Fruit fly (Drosophila melanogaster) whole organism, prepupa: ENCODE measurements around the gene Obp85a.
A peak's percentile ranks its signal among the peaks of the same experiment; 100 is the strongest.

Source experiments
- CG10631 ChIP-seq: fragments of 200-800 bp; sonication (Bioruptor generic); optimal IDR thresholded peaks from 2 replicates; lab custom pipeline; 2016; ENCODE audit warnings: missing biosample characterization, missing genetic modification characterization
- CG10669 ChIP-seq: fragments of 200-800 bp; sonication (Bioruptor generic); optimal IDR thresholded peaks from 3 replicates; lab custom pipeline; 2018; ENCODE audit warnings: missing biosample characterization, mild to moderate bottlenecking, missing genetic modification characterization, moderate library complexity
- CG11762 ChIP-seq: fragments of 200-800 bp; sonication (Bioruptor generic); optimal IDR thresholded peaks from 3 replicates; lab custom pipeline; 2016; ENCODE audit warnings: missing biosample characterization, missing genetic modification characterization; ENCODE audit not compliant: insufficient read depth
- CG11902 ChIP-seq: fragments of 200-800 bp; sonication (Bioruptor generic); optimal IDR thresholded peaks from 3 replicates; lab custom pipeline; 2016; ENCODE audit warnings: missing biosample characterization, missing genetic modification characterization
- CG16779 ChIP-seq: fragments of 200-800 bp; sonication (Bioruptor generic); optimal IDR thresholded peaks from 3 replicates; lab custom pipeline; 2017; ENCODE audit warnings: missing biosample characterization, mild to moderate bottlenecking, missing genetic modification characterization
- CG3032 ChIP-seq: fragments of 200-800 bp; optimal IDR thresholded peaks from 2 replicates; lab custom pipeline; 2019; ENCODE audit warnings: missing biosample characterization, mild to moderate bottlenecking, missing genetic modification characterization, moderate library complexity
- CG31627 ChIP-seq: fragments of 200-800 bp; sonication (Bioruptor generic); optimal IDR thresholded peaks from 3 replicates; lab custom pipeline; 2016; ENCODE audit warnings: missing biosample characterization, missing genetic modification characterization
- CG32006 ChIP-seq: fragments of 200-800 bp; sonication (Bioruptor generic); optimal IDR thresholded peaks from 3 replicates; lab custom pipeline; 2017; ENCODE audit warnings: missing biosample characterization, mild to moderate bottlenecking, missing genetic modification characterization
- CG34406 ChIP-seq: fragments of 200-800 bp; sonication (Bioruptor generic); optimal IDR thresholded peaks from 3 replicates; lab custom pipeline; 2016; ENCODE audit warnings: missing biosample characterization, missing genetic modification characterization
- CG4318 ChIP-seq: fragments of 200-800 bp; sonication (Bioruptor generic); optimal IDR thresholded peaks from 3 replicates; lab custom pipeline; 2017; ENCODE audit warnings: missing biosample characterization, mild to moderate bottlenecking, missing genetic modification characterization
- CG6163 ChIP-seq: fragments of 200-800 bp; sonication (Bioruptor generic); IDR thresholded peaks from 3 replicates; pipeline ENCODE4 v1.3.6; 2022; ENCODE audit warnings: missing biosample characterization, missing genetic modification characterization
- CG6854 ChIP-seq: fragments of 200-800 bp; sonication (Bioruptor generic); optimal IDR thresholded peaks from 2 replicates; lab custom pipeline; 2017; ENCODE audit warnings: missing biosample characterization, mild to moderate bottlenecking, missing genetic modification characterization
- CG8319 ChIP-seq: fragments of 200-800 bp; sonication (Bioruptor generic); optimal IDR thresholded peaks from 3 replicates; lab custom pipeline; 2016; ENCODE audit warnings: missing biosample characterization, missing genetic modification characterization
- CG8632 ChIP-seq: fragments of 200-800 bp; sonication (Bioruptor generic); optimal IDR thresholded peaks from 3 replicates; lab custom pipeline; 2016; ENCODE audit warnings: missing biosample characterization, missing genetic modification characterization
- Eip75B ChIP-seq: fragments of 200-800 bp; sonication (Bioruptor generic); optimal IDR thresholded peaks from 3 replicates; lab custom pipeline; 2016; ENCODE audit warnings: missing biosample characterization, missing genetic modification characterization
- Eip78C ChIP-seq: fragments of 200-800 bp; sonication (Bioruptor generic); peaks from one replicate; lab custom pipeline; 2016; ENCODE audit warnings: missing biosample characterization, missing genetic modification characterization
- Eip93F ChIP-seq: fragments of 200-800 bp; sonication (Bioruptor generic); optimal IDR thresholded peaks from 2 replicates; lab custom pipeline; 2016; ENCODE audit warnings: missing biosample characterization, mild to moderate bottlenecking, missing genetic modification characterization
- Ets21C ChIP-seq: fragments of 200-800 bp; sonication (Bioruptor generic); optimal IDR thresholded peaks from 3 replicates; lab custom pipeline; 2016; ENCODE audit warnings: missing biosample characterization, missing genetic modification characterization
- Hr39 ChIP-seq: fragments of 200-800 bp; sonication (Bioruptor generic); optimal IDR thresholded peaks from 2 replicates; lab custom pipeline; 2016; ENCODE audit warnings: missing biosample characterization, missing genetic modification characterization
- Met ChIP-seq: fragments of 200-800 bp; sonication (Bioruptor generic); optimal IDR thresholded peaks from 3 replicates; lab custom pipeline; 2016; ENCODE audit warnings: missing biosample characterization, missing genetic modification characterization
- OdsH ChIP-seq: fragments of 200-800 bp; sonication (Bioruptor generic); optimal IDR thresholded peaks from 3 replicates; lab custom pipeline; 2016; ENCODE audit warnings: missing biosample characterization, missing genetic modification characterization
- Smox ChIP-seq: fragments of 200-800 bp; sonication (Bioruptor generic); optimal IDR thresholded peaks from 3 replicates; lab custom pipeline; 2016; ENCODE audit warnings: missing biosample characterization, missing genetic modification characterization
- achi ChIP-seq: fragments of 200-800 bp; sonication (Bioruptor generic); optimal IDR thresholded peaks from 3 replicates; lab custom pipeline; 2016; ENCODE audit warnings: missing biosample characterization, missing genetic modification characterization
- acj6 ChIP-seq: fragments of 200-800 bp; sonication (Bioruptor generic); optimal IDR thresholded peaks from 3 replicates; lab custom pipeline; 2016; ENCODE audit warnings: missing biosample characterization, missing genetic modification characterization
- dac ChIP-seq: fragments of 200-800 bp; sonication (Bioruptor generic); optimal IDR thresholded peaks from 2 replicates; lab custom pipeline; 2017; ENCODE audit warnings: missing biosample characterization, mild to moderate bottlenecking, missing genetic modification characterization
- dsx ChIP-seq: fragments of 200-800 bp; optimal IDR thresholded peaks from 3 replicates; lab custom pipeline; 2019; ENCODE audit warnings: missing biosample characterization, mild to moderate bottlenecking, missing genetic modification characterization, moderate library complexity; ENCODE audit not compliant: poor library complexity, severe bottlenecking
- eg ChIP-seq: fragments of 200-800 bp; sonication (Bioruptor generic); IDR thresholded peaks from 3 replicates; pipeline ENCODE4 v1.3.6; 2022; ENCODE audit warnings: missing biosample characterization, missing genetic modification characterization
- esn ChIP-seq: fragments of 200-800 bp; sonication (Bioruptor generic); optimal IDR thresholded peaks from 2 replicates; lab custom pipeline; 2016; ENCODE audit warnings: missing biosample characterization, mild to moderate bottlenecking, missing genetic modification characterization, moderate library complexity
- fd59A ChIP-seq: fragments of 200-800 bp; sonication (Bioruptor generic); optimal IDR thresholded peaks from 2 replicates; lab custom pipeline; 2017; ENCODE audit warnings: missing biosample characterization, mild to moderate bottlenecking, missing genetic modification characterization, missing genetic modification reagents
- fd85E ChIP-seq: fragments of 200-800 bp; sonication (Bioruptor generic); optimal IDR thresholded peaks from 3 replicates; lab custom pipeline; 2016; ENCODE audit warnings: missing biosample characterization, missing genetic modification characterization
- fkh ChIP-seq: fragments of 200-800 bp; sonication (Bioruptor generic); optimal IDR thresholded peaks from 3 replicates; lab custom pipeline; 2017; ENCODE audit warnings: missing biosample characterization, mild to moderate bottlenecking, missing genetic modification characterization, moderate library complexity
- net ChIP-seq: fragments of 200-800 bp; sonication (Bioruptor generic); optimal IDR thresholded peaks from 3 replicates; lab custom pipeline; 2016; ENCODE audit warnings: missing biosample characterization, missing genetic modification characterization
- spab ChIP-seq: fragments of 200-800 bp; sonication (Bioruptor generic); optimal IDR thresholded peaks from 2 replicates; lab custom pipeline; 2017; ENCODE audit warnings: missing biosample characterization, mild to moderate bottlenecking, missing genetic modification characterization, missing genetic modification reagents
- svp ChIP-seq: fragments of 200-800 bp; sonication (Bioruptor generic); peaks from one replicate; lab custom pipeline; 2016; ENCODE audit warnings: missing biosample characterization, missing genetic modification characterization
- topi ChIP-seq: fragments of 200-800 bp; sonication (Bioruptor generic); optimal IDR thresholded peaks from 3 replicates; lab custom pipeline; 2016; ENCODE audit warnings: missing biosample characterization, missing genetic modification characterization
- vri ChIP-seq: fragments of 200-800 bp; sonication (Bioruptor generic); optimal IDR thresholded peaks from 3 replicates; lab custom pipeline; 2016; ENCODE audit warnings: missing biosample characterization, mild to moderate bottlenecking, missing genetic modification characterization

Gene Obp85a

DNA sequence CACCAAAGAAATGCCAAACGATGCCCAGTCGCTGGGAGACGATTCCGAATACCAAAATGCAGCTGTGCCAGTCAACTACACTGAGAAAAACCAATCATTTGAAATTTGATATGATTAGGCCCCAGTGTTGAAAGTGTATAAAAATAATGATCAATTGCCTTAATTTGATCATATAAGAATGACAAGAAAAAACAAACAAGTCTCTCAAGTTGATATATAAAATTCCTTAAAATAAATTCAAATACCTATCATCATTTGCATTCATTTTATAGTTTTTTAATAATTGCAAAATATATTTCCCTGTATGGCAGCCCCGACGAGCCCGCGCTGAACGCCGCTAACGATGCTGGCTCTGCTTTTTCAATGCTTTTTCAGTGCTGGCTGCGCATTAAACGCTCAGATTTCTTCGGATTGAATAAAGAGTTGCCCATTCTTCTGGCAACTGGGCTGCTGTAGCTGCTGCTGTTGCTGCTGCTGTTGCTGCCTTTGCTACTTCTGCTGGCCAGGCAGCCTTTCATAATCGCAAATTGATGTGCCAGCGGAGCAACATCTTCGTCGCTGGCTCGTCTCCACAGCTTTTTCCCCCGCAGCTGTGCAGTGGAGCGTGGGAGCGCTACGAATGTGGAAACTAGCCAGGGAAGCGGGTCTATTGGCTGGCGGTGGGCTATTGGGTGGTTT is 49.5 kb upstream of the Obp85a start (continued):
- TF ChIP-seq CG4318 (GFP tag; lab: Kevin White, UChicago) (peak; percentile 76), CG31627 (peak; percentile 56), Smox (GFP tag; lab: Kevin White, UChicago) (peak; percentile 46), svp (GFP tag; lab: Kevin White, UChicago) (peak; percentile 84), Eip93F (no peak), CG6163 (GFP tag; lab: Robert Waterston, UW) (peak; percentile 48), Met (peak; percentile 62), CG10669 (GFP tag; lab: Kevin White, UChicago) (peak; percentile 26), Eip75B (peak; percentile 58), spab (GFP tag; lab: Kevin White, UChicago) (peak; percentile 43), CG11902 (peak; percentile 26), CG8319 (GFP tag; lab: Kevin White, UChicago) (peak; percentile 16), CG10631 (GFP tag; lab: Kevin White, UChicago) (peak; percentile 69), fd85E (GFP tag; lab: Kevin White, UChicago) (no peak), CG16779 (tag; lab: Kevin White, UChicago) (peak; percentile 15)

dm6 chr3R:8467819-8468421 is 47.5 kb upstream of the Obp85a start:
- no peak for TF ChIP-seq fkh
- TF ChIP-seq OdsH (GFP tag; lab: Kevin White, UChicago) = no peak
- no peak for TF ChIP-seq CG6854 (GFP tag; lab: Kevin White, UChicago)

dm6 chr3R:8463904-8464303 is 43.5 kb upstream of the Obp85a start:
- no peak for TF ChIP-seq topi
- TF ChIP-seq dac (GFP tag; lab: Kevin White, UChicago) = no peak
- no peak for TF ChIP-seq Ets21C (GFP tag; lab: Kevin White, UChicago)
- no peak for TF ChIP-seq CG34406 (GFP tag; lab: Kevin White, UChicago)
- no peak for TF ChIP-seq Eip93F
- no peak for TF ChIP-seq achi (GFP tag; lab: Kevin White, UChicago)
- no peak for TF ChIP-seq net (GFP tag; lab: Kevin White, UChicago)
- no peak for TF ChIP-seq acj6 (GFP tag; lab: Kevin White, UChicago)
- TF ChIP-seq Hr39 = no peak
- no peak for TF ChIP-seq OdsH (GFP tag; lab: Kevin White, UChicago)
- TF ChIP-seq CG6163 (GFP tag; lab: Robert Waterston, UW) = no peak

DNA sequence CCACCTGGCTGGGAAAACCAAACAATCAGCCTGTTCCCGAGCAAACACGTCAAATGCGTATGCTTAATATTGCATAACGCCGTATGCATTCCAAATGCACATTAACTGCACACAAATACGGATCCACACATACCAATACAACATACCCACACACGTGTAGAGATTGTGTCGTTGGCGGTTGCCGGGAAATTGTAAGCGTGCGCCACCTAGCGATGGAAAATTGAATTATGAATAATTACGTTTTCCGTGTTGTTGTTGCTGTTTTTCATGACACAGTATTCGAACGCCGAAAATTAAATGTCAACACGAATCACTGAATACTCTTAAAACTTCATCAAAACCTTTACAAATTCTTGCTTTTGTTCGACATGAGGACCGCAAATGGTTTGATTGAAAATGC is 36.1 kb upstream of the Obp85a start:
- TF ChIP-seq net (GFP tag; lab: Kevin White, UChicago) = no peak
- TF ChIP-seq CG8632 (GFP tag; lab: Kevin White, UChicago) = no peak
- TF ChIP-seq Eip78C (GFP tag; lab: Kevin White, UChicago) = no peak
- no peak for TF ChIP-seq vri (GFP tag; lab: Kevin White, UChicago)
- no peak for TF ChIP-seq CG10669 (GFP tag; lab: Kevin White, UChicago)
- no peak for TF ChIP-seq fd59A (GFP tag; lab: Kevin White, UChicago)
- TF ChIP-seq CG3032 (tag; lab: Kevin White, UChicago) = no peak
- TF ChIP-seq eg (GFP tag; lab: Robert Waterston, UW) = no peak
- no peak for TF ChIP-seq CG11902
- no peak for TF ChIP-seq CG32006 (GFP tag; lab: Kevin White, UChicago)
- TF ChIP-seq CG34406 (GFP tag; lab: Kevin White, UChicago) = no peak
- TF ChIP-seq, all 60 proteins: peak for 0

DNA sequence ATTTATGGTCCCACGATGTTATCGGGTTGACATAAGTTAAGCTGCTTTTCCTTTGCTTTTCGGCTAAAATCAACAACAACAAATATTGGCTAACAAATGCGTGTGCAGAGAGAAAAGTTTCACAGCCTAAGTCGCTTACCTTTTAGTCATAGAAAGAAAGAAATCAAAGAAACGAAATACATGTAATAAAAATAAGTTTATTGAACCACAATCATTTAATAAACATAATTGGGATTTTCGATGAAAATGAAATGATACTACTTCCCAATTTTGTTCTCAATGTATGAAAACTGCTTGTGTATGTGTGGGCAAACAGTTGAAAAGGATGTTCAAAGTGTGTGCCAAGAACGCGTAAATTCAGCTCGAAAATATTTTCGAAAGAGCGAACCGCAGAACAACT is 32.9 kb upstream of the Obp85a start:
- no peak for TF ChIP-seq svp (GFP tag; lab: Kevin White, UChicago)
- no peak for TF ChIP-seq achi (GFP tag; lab: Kevin White, UChicago)
- no peak for TF ChIP-seq dsx (GFP tag; lab: Kevin White, UChicago)
- TF ChIP-seq CG31627 = no peak
- no peak for TF ChIP-seq esn (GFP tag; lab: Kevin White, UChicago)
- TF ChIP-seq fkh = no peak
- no peak for TF ChIP-seq topi
- TF ChIP-seq CG11762 (GFP tag; lab: Kevin White, UChicago) = no peak
